Worm (Caenorhabditis elegans) whole organism, early embryonic: ENCODE data around the gene pup-2.

ENCODE experiments used
- ama-1 ChIP-seq: fragments of 150-350 bp; optimal IDR thresholded peaks from 2 replicates; lab custom pipeline; 2014
- flt-1 ChIP-seq: fragments of 200-800 bp; sonication (Bioruptor generic); IDR thresholded peaks from 2 replicates; pipeline ENCODE4 v1.3.6; 2022; ENCODE audit warnings: missing genetic modification characterization, missing compliant biosample characterization
- hnd-1 ChIP-seq: sonication (generic microtip); optimal IDR thresholded peaks from 2 replicates; lab custom pipeline; 2016; ENCODE audit warnings: missing genetic modification characterization, missing compliant biosample characterization
- scrt-1 ChIP-seq: fragments of 200-800 bp; sonication (Bioruptor generic); IDR thresholded peaks from 2 replicates; pipeline ENCODE4 v1.3.6; 2022; ENCODE audit warnings: missing genetic modification characterization, missing compliant biosample characterization
- tra-4 ChIP-seq: sonication (generic microtip); optimal IDR thresholded peaks from 2 replicates; lab custom pipeline; 2017; ENCODE audit warnings: missing genetic modification characterization, missing compliant biosample characterization

DNA sequence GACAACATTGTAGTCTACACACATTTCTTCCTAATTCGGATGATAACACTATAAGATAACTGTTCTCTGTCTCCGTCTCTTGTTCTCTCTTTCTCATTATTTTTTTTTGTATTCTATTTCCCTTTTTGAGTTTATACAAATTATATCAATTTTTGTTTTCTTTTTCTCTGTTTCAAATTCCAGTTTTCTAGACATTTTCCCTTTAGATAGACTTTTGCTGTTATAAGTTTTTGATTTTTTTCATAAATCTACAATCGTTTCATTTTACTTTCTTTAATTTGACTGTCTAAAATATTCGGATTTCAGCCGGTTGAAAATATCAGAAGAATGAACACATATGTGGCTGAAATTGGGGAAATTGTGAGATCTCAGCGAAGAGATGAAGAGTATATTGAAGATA is 50.4 kb downstream of the pup-2 start, which contains the start of gene prx-10:
- no peak for TF ChIP-seq scrt-1
- TF ChIP-seq ama-1 (lab: Kevin White, UChicago): no peak
- TF ChIP-seq tra-4 (tag; lab: Kevin White, UChicago): no peak
- TF ChIP-seq hnd-1 (tag; lab: Kevin White, UChicago): no peak
- no peak for TF ChIP-seq flt-1 (GFP tag; lab: Robert Waterston, UW)
